Fruit fly (Drosophila melanogaster) whole organism, embryonic: ENCODE measurements around the gene ScpX.
A peak's percentile ranks its signal among the peaks of the same experiment; 100 is the strongest.

Experiments used
- BtbVII ChIP-seq: fragments of 200-800 bp; sonication (Bioruptor generic); optimal IDR thresholded peaks from 3 replicates; lab custom pipeline; 2017; ENCODE audit warnings: missing biosample characterization, mild to moderate bottlenecking, missing genetic modification characterization
- CG10543 ChIP-seq: fragments of 200-800 bp; sonication (Bioruptor generic); optimal IDR thresholded peaks from 3 replicates; lab custom pipeline; 2017; ENCODE audit warnings: missing biosample characterization, mild to moderate bottlenecking, missing genetic modification characterization, moderate library complexity
- CG12659 ChIP-seq: fragments of 200-800 bp; sonication (Bioruptor generic); optimal IDR thresholded peaks from 3 replicates; lab custom pipeline; 2017; ENCODE audit warnings: mild to moderate bottlenecking, missing biosample characterization, missing genetic modification reagents, missing genetic modification characterization
- CG13123 ChIP-seq: fragments of 200-800 bp; sonication (Bioruptor generic); optimal IDR thresholded peaks from 2 replicates; lab custom pipeline; 2016; ENCODE audit warnings: missing biosample characterization, missing genetic modification characterization
- CG14965 ChIP-seq: fragments of 200-800 bp; sonication (Bioruptor generic); optimal IDR thresholded peaks from 2 replicates; lab custom pipeline; 2016; ENCODE audit warnings: missing biosample characterization, missing genetic modification characterization, borderline replicate concordance
- CG15601 ChIP-seq: fragments of 200-800 bp; sonication (Bioruptor generic); optimal IDR thresholded peaks from 3 replicates; lab custom pipeline; 2019; ENCODE audit warnings: missing biosample characterization, mild to moderate bottlenecking, missing genetic modification characterization, moderate library complexity
- CG17912 ChIP-seq: fragments of 200-800 bp; sonication (Bioruptor generic); optimal IDR thresholded peaks from 2 replicates; lab custom pipeline; 2018; ENCODE audit warnings: missing biosample characterization, mild to moderate bottlenecking, missing genetic modification characterization
- CG32772 ChIP-seq: fragments of 200-800 bp; sonication (Bioruptor generic); IDR thresholded peaks from 2 replicates; pipeline ENCODE4 v1.3.6; 2022; ENCODE audit warnings: missing biosample characterization, missing genetic modification characterization
- CG33213 ChIP-seq: fragments of 200-800 bp; sonication (Bioruptor generic); optimal IDR thresholded peaks from 3 replicates; lab custom pipeline; 2016; ENCODE audit warnings: missing biosample characterization, missing genetic modification characterization
- CG34224 ChIP-seq: fragments of 200-800 bp; sonication (Bioruptor generic); IDR thresholded peaks from 3 replicates; pipeline ENCODE4 v1.3.6; 2022; ENCODE audit warnings: missing biosample characterization, missing genetic modification characterization; ENCODE audit not compliant: partially characterized antibody
- CG43689 ChIP-seq: fragments of 200-800 bp; sonication (Bioruptor generic); IDR thresholded peaks from 2 replicates; pipeline ENCODE4 v1.3.6; 2022; ENCODE audit warnings: missing biosample characterization, missing genetic modification characterization
- CG4617 ChIP-seq: fragments of 200-800 bp; sonication (Bioruptor generic); optimal IDR thresholded peaks from 3 replicates; lab custom pipeline; 2016; ENCODE audit warnings: missing biosample characterization, missing genetic modification characterization, borderline replicate concordance
- CG5953 ChIP-seq: fragments of 200-800 bp; sonication (Bioruptor generic); IDR thresholded peaks from 2 replicates; pipeline ENCODE4 v1.3.6; 2022; ENCODE audit warnings: missing biosample characterization, missing genetic modification characterization
- CG6254 ChIP-seq: fragments of 200-800 bp; sonication (Bioruptor generic); optimal IDR thresholded peaks from 3 replicates; lab custom pipeline; 2017; ENCODE audit warnings: mild to moderate bottlenecking, missing biosample characterization, missing genetic modification reagents, missing genetic modification characterization
- CG6813 ChIP-seq: fragments of 200-800 bp; sonication (Bioruptor generic); optimal IDR thresholded peaks from 2 replicates; lab custom pipeline; 2017; ENCODE audit warnings: missing biosample characterization, missing genetic modification characterization, mild to moderate bottlenecking, moderate library complexity, missing genetic modification reagents
- CG7271 ChIP-seq: fragments of 200-800 bp; sonication (Bioruptor generic); optimal IDR thresholded peaks from 2 replicates; lab custom pipeline; 2018; ENCODE audit warnings: missing biosample characterization, mild to moderate bottlenecking, missing genetic modification characterization, moderate library complexity
- CG7556 ChIP-seq: fragments of 200-800 bp; sonication (Bioruptor generic); optimal IDR thresholded peaks from 2 replicates; lab custom pipeline; 2017; ENCODE audit warnings: missing biosample characterization, mild to moderate bottlenecking, missing genetic modification characterization
- CG7963 ChIP-seq: fragments of 200-800 bp; sonication (Bioruptor generic); IDR thresholded peaks from 3 replicates; pipeline ENCODE4 v1.3.6; 2022; ENCODE audit warnings: missing biosample characterization, missing genetic modification characterization; ENCODE audit not compliant: partially characterized antibody
- CoRest ChIP-seq: fragments of 200-800 bp; sonication (Bioruptor generic); optimal IDR thresholded peaks from 3 replicates; lab custom pipeline; 2018; ENCODE audit warnings: missing biosample characterization, mild to moderate bottlenecking, missing genetic modification characterization, moderate library complexity
- Dll ChIP-seq: fragments of 200-800 bp; sonication (Bioruptor generic); IDR thresholded peaks from 4 replicates; pipeline ENCODE4 v1.3.6; 2022; ENCODE audit warnings: missing biosample characterization, missing genetic modification characterization; ENCODE audit not compliant: partially characterized antibody
- Doc3 ChIP-seq: fragments of 200-800 bp; sonication (Bioruptor generic); IDR thresholded peaks from 3 replicates; pipeline ENCODE4 v1.3.6; 2022; ENCODE audit warnings: missing biosample characterization, missing genetic modification characterization; ENCODE audit not compliant: partially characterized antibody
- H15 ChIP-seq: fragments of 200-800 bp; sonication (Bioruptor generic); IDR thresholded peaks from 3 replicates; pipeline ENCODE4 v1.3.6; 2022; ENCODE audit warnings: missing biosample characterization, missing genetic modification characterization
- Hmx ChIP-seq: fragments of 200-800 bp; sonication (Bioruptor generic); optimal IDR thresholded peaks from 2 replicates; lab custom pipeline; 2016; ENCODE audit warnings: missing biosample characterization, missing genetic modification characterization
- Neu2 ChIP-seq: fragments of 200-800 bp; sonication (Bioruptor generic); optimal IDR thresholded peaks from 3 replicates; lab custom pipeline; 2016; ENCODE audit warnings: missing biosample characterization, missing genetic modification characterization, borderline replicate concordance
- Nf-YA ChIP-seq: fragments of 200-800 bp; sonication (Bioruptor generic); IDR thresholded peaks from 2 replicates; pipeline ENCODE4 v1.3.6; 2022; ENCODE audit warnings: missing biosample characterization, missing genetic modification characterization
- Sox102F ChIP-seq: fragments of 200-800 bp; sonication (Bioruptor generic); optimal IDR thresholded peaks from 2 replicates; lab custom pipeline; 2018; ENCODE audit warnings: missing biosample characterization, mild to moderate bottlenecking, missing genetic modification characterization, moderate library complexity
- Spps ChIP-seq: fragments of 200-800 bp; sonication (Bioruptor generic); optimal IDR thresholded peaks from 2 replicates; lab custom pipeline; 2018; ENCODE audit warnings: missing biosample characterization, mild to moderate bottlenecking, missing genetic modification characterization
- Sry-β ChIP-seq: fragments of 200-800 bp; sonication (Bioruptor generic); optimal IDR thresholded peaks from 2 replicates; lab custom pipeline; 2018; ENCODE audit warnings: missing biosample characterization, mild to moderate bottlenecking, missing genetic modification characterization, moderate library complexity
- Vsx1 ChIP-seq: fragments of 200-800 bp; sonication (Bioruptor generic); optimal IDR thresholded peaks from 2 replicates; lab custom pipeline; 2017; ENCODE audit warnings: missing biosample characterization, mild to moderate bottlenecking, missing genetic modification characterization, missing genetic modification reagents
- ara ChIP-seq: fragments of 200-800 bp; sonication (Bioruptor generic); IDR thresholded peaks from 2 replicates; pipeline ENCODE4 v1.3.6; 2022; ENCODE audit warnings: missing biosample characterization, missing genetic modification characterization
- az2 ChIP-seq: fragments of 200-800 bp; sonication (Bioruptor generic); optimal IDR thresholded peaks from 3 replicates; lab custom pipeline; 2016; ENCODE audit warnings: missing biosample characterization, missing genetic modification characterization
- bowl ChIP-seq: fragments of 200-800 bp; sonication (Bioruptor generic); IDR thresholded peaks from 2 replicates; pipeline ENCODE4 v1.3.6; 2022; ENCODE audit warnings: missing biosample characterization, missing genetic modification characterization
- caup ChIP-seq: fragments of 200-800 bp; sonication (Bioruptor generic); optimal IDR thresholded peaks from 3 replicates; lab custom pipeline; 2017; ENCODE audit warnings: missing biosample characterization, mild to moderate bottlenecking, missing genetic modification characterization, moderate library complexity; ENCODE audit not compliant: severe bottlenecking
- dm ChIP-seq: fragments of 200-800 bp; sonication (Bioruptor generic); optimal IDR thresholded peaks from 3 replicates; lab custom pipeline; 2016; ENCODE audit warnings: missing biosample characterization, missing genetic modification characterization
- dysf ChIP-seq: fragments of 200-800 bp; sonication (Bioruptor generic); IDR thresholded peaks from 3 replicates; pipeline ENCODE4 v1.3.6; 2022; ENCODE audit warnings: missing biosample characterization, missing genetic modification characterization
- grn ChIP-seq: fragments of 200-800 bp; sonication (Bioruptor generic); optimal IDR thresholded peaks from 3 replicates; lab custom pipeline; 2017; ENCODE audit warnings: missing biosample characterization, missing genetic modification characterization
- hb ChIP-seq: fragments of 200-800 bp; sonication (Bioruptor generic); IDR thresholded peaks from 3 replicates; pipeline ENCODE4 v1.3.6; 2022; ENCODE audit warnings: missing biosample characterization, missing genetic modification characterization; ENCODE audit not compliant: partially characterized antibody
- lov ChIP-seq, 2 experiments: fragments of 200-800 bp in 1 of 2; fragments of >200 bp in 1 of 2; sonication (Bioruptor generic) in 1 of 2; IDR thresholded peaks in 1 of 2; optimal IDR thresholded peaks in 1 of 2; 2 replicates in 1 of 2; 3 replicates in 1 of 2; pipeline versions ENCODE4 v1.3.6 to Lab custom; 2017 to 2022; ENCODE audit warnings: missing biosample characterization in 1 of 2, missing genetic modification characterization in 1 of 2
- mam ChIP-seq: fragments of 200-800 bp; sonication (Bioruptor generic); optimal IDR thresholded peaks from 3 replicates; lab custom pipeline; 2016; ENCODE audit warnings: missing biosample characterization, missing genetic modification characterization
- stwl ChIP-seq: fragments of 200-800 bp; sonication (Bioruptor generic); optimal IDR thresholded peaks from 3 replicates; lab custom pipeline; 2018; ENCODE audit warnings: missing biosample characterization, mild to moderate bottlenecking, missing genetic modification characterization, moderate library complexity
- tll ChIP-seq, 2 experiments: fragments of 200-800 bp in 1 of 2; fragments of >200 bp in 1 of 2; sonication (Bioruptor generic) in 1 of 2; optimal IDR thresholded peaks; 2 replicates each; lab custom pipeline; 2017 to 2019; ENCODE audit warnings: missing biosample characterization in 2 of 2, missing genetic modification characterization in 2 of 2, mild to moderate bottlenecking in 1 of 2, moderate library complexity in 1 of 2
- ttk ChIP-seq: fragments of 200-800 bp; sonication (Bioruptor generic); IDR thresholded peaks from 2 replicates; pipeline ENCODE4 v2.1.2; 2022; ENCODE audit warnings: missing biosample characterization, missing genetic modification characterization
- twi ChIP-seq: fragments of 200-800 bp; optimal IDR thresholded peaks from 2 replicates; lab custom pipeline; 2019; ENCODE audit warnings: missing biosample characterization, mild to moderate bottlenecking, missing genetic modification characterization, moderate library complexity
- yki ChIP-seq: fragments of >200 bp; optimal IDR thresholded peaks from 3 replicates; lab custom pipeline; 2018
- zen2 ChIP-seq: fragments of 200-800 bp; sonication (Bioruptor generic); IDR thresholded peaks from 3 replicates; pipeline ENCODE4 v1.3.6; 2022; ENCODE audit warnings: missing biosample characterization, missing genetic modification characterization; ENCODE audit not compliant: partially characterized antibody
- zf30C ChIP-seq: fragments of 200-800 bp; sonication (Bioruptor generic); optimal IDR thresholded peaks from 3 replicates; lab custom pipeline; 2018; ENCODE audit warnings: missing biosample characterization, mild to moderate bottlenecking, missing genetic modification characterization

ScpX gene

DNA sequence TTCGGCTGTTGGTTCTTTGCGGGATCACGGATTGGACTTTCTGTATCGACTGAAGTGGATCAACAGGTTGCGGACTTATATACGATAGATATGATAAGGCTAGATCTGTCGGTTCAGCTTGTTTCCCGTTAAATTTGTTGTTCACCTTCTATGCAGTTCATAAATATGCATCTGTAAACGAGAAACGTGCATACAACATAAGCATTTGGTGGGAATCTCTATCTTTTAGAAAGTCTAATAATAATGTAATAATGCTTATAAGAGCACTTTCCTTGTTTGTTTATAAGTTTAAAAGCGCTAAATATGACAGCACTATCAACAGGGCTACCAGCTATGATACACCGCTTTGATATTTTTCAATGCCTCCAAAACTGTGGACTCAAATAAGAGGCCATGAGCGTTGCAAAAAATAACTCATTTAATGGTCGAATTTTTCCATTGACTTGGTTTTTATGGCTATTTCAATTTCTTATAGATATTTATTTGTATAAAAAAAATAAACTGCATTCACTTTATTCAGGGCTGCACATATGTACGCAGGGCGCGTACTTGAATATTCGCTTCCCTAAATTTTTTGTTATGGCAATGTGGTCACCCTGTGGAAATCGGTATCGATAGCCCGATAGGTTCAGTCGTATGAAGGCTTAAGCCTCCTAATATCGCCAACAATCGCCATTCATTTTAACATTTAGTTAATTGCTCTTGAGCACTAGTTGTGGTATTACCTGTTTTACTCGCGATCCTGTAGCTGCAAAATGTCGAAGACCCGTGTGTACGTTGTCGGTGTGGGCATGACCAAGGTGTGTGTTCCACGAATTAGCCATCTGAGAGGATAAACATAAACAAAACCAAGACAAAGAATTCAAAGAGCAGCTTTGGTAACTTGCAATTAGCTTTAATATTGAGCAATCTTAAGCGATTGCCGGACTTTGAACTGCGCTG, at the start of gene ScpX, which contains the start of gene CG17597 (continued):
- TF ChIP-seq CG10543 = peak; percentile 63
- no peak; the same call in 2 of the 3 replicates for TF ChIP-seq dysf
- no peak for TF ChIP-seq ttk
- TF ChIP-seq CG34224 (GFP tag; lab: Robert Waterston, UW) = peak; percentile 83
- peak; percentile 39; the same call in 1 of the 2 replicates for TF ChIP-seq CG32772 (GFP tag; lab: Robert Waterston, UW)
- peak; percentile 59 for TF ChIP-seq Sox102F
- TF ChIP-seq caup (GFP tag; lab: Kevin White, UChicago) = peak; percentile 34
- TF ChIP-seq hb = peak; percentile 78
- TF ChIP-seq dm = no peak
- peak; percentile 46 for TF ChIP-seq CG15601 (tag; lab: Kevin White, UChicago)
- peak; percentile 83 for TF ChIP-seq Dll (GFP tag; lab: Robert Waterston, UW)
- TF ChIP-seq CG33213 (GFP tag; lab: Kevin White, UChicago) = peak; percentile 31
- TF ChIP-seq yki (lab: Kevin White, UChicago) = no peak
- TF ChIP-seq CG14965 (GFP tag; lab: Kevin White, UChicago) = no peak
- TF ChIP-seq lov (optimal IDR thresholded peaks at IDR 0.05; lab: Kevin White, UChicago) = no peak
- TF ChIP-seq lov (GFP tag; IDR thresholded peaks at IDR 0.05; lab: Robert Waterston, UW) = no peak
- peak; percentile 23 for TF ChIP-seq CG4617 (GFP tag; lab: Kevin White, UChicago)
- no peak for TF ChIP-seq CG7271 (tag; lab: Kevin White, UChicago)
- TF ChIP-seq CoRest (tag; lab: Kevin White, UChicago) = peak; percentile 77
- TF ChIP-seq zen2 (GFP tag; lab: Robert Waterston, UW) = peak; percentile 81
- TF ChIP-seq mam (GFP tag; lab: Kevin White, UChicago) = peak; percentile 69
- peak; percentile 88 for TF ChIP-seq CG7963
- no peak; the same call in 1 of the 2 replicates for TF ChIP-seq ara (GFP tag; lab: Robert Waterston, UW)
- TF ChIP-seq H15 (GFP tag; lab: Robert Waterston, UW) = no peak
- peak; percentile 63 for TF ChIP-seq az2 (GFP tag; lab: Kevin White, UChicago)
- peak; percentile 78 for TF ChIP-seq Doc3 (GFP tag; lab: Robert Waterston, UW)
- TF ChIP-seq Sry-β (GFP tag; lab: Kevin White, UChicago) = peak; percentile 100
- no peak for TF ChIP-seq Spps (tag; lab: Kevin White, UChicago)
- TF ChIP-seq CG6254 (GFP tag; lab: Kevin White, UChicago) = peak; percentile 100
- TF ChIP-seq grn (GFP tag; lab: Kevin White, UChicago) = peak; percentile 88
- TF ChIP-seq Neu2 (GFP tag; lab: Kevin White, UChicago) = peak; percentile 49
- TF ChIP-seq Hmx (GFP tag; lab: Kevin White, UChicago) = peak; percentile 61
- TF ChIP-seq CG13123 = no peak
- peak; percentile 54 for TF ChIP-seq twi (tag; lab: Kevin White, UChicago)
- TF ChIP-seq Vsx1 (GFP tag; lab: Kevin White, UChicago) = peak; percentile 5
- peak; percentile 9 to 65 for TF ChIP-seq tll (GFP tag; optimal IDR thresholded peaks at IDR 0.05; lab: Kevin White, UChicago)
- TF ChIP-seq Nf-YA (GFP tag; lab: Robert Waterston, UW) = no peak
- no peak for TF ChIP-seq CG6813 (GFP tag; lab: Kevin White, UChicago)
- peak; percentile 38 for TF ChIP-seq BtbVII (GFP tag; lab: Kevin White, UChicago)
- TF ChIP-seq bowl (GFP tag; lab: Robert Waterston, UW) = no peak
- TF ChIP-seq zf30C (GFP tag; lab: Kevin White, UChicago) = no peak
- TF ChIP-seq CG12659 = peak; percentile 81
- TF ChIP-seq stwl (tag; lab: Kevin White, UChicago) = peak; percentile 94
- peak; percentile 31 for TF ChIP-seq CG7556 (GFP tag; lab: Kevin White, UChicago)
- TF ChIP-seq CG43689 (GFP tag; lab: Robert Waterston, UW) = no peak
- no peak for TF ChIP-seq CG5953 (GFP tag; lab: Robert Waterston, UW)
- TF ChIP-seq CG17912 (GFP tag; lab: Kevin White, UChicago) = no peak
